Fruit fly (Drosophila melanogaster) whole organism, embryonic: ENCODE results near the gene Hydr2.

Source experiments
- Antp ChIP-seq: fragments of 200-800 bp; sonication (Bioruptor generic); optimal IDR thresholded peaks from 3 replicates; lab custom pipeline; 2016; ENCODE audit warnings: missing biosample characterization, missing genetic modification characterization
- CG10462 ChIP-seq: fragments of 200-800 bp; sonication (Bioruptor generic); optimal IDR thresholded peaks from 2 replicates; lab custom pipeline; 2016; ENCODE audit warnings: missing biosample characterization, missing genetic modification characterization
- CG11560 ChIP-seq: fragments of 200-800 bp; sonication (Bioruptor generic); IDR thresholded peaks from 3 replicates; pipeline ENCODE4 v1.3.6; 2022; ENCODE audit warnings: missing biosample characterization, missing genetic modification characterization
- CG11695 ChIP-seq: fragments of 200-800 bp; sonication (Bioruptor generic); IDR thresholded peaks from 3 replicates; pipeline ENCODE4 v1.3.6; 2022; ENCODE audit warnings: missing biosample characterization, missing genetic modification characterization
- CG13123 ChIP-seq: fragments of 200-800 bp; sonication (Bioruptor generic); optimal IDR thresholded peaks from 2 replicates; lab custom pipeline; 2016; ENCODE audit warnings: missing biosample characterization, missing genetic modification characterization
- CG13624 ChIP-seq: fragments of 200-800 bp; sonication (Bioruptor generic); optimal IDR thresholded peaks from 2 replicates; lab custom pipeline; 2016; ENCODE audit warnings: missing biosample characterization, missing genetic modification characterization
- CG1529 ChIP-seq: fragments of 200-800 bp; sonication (Bioruptor generic); optimal IDR thresholded peaks from 3 replicates; lab custom pipeline; 2018; ENCODE audit warnings: missing biosample characterization, missing genetic modification characterization
- CG17385 ChIP-seq: fragments of 200-800 bp; sonication (Bioruptor generic); optimal IDR thresholded peaks from 3 replicates; lab custom pipeline; 2018; ENCODE audit warnings: missing biosample characterization, mild to moderate bottlenecking, missing genetic modification characterization
- CG3838 ChIP-seq: fragments of 200-800 bp; sonication (Bioruptor generic); optimal IDR thresholded peaks from 3 replicates; lab custom pipeline; 2016; ENCODE audit warnings: missing biosample characterization, missing genetic modification characterization
- CG3995 ChIP-seq: fragments of 200-800 bp; sonication (Bioruptor generic); optimal IDR thresholded peaks from 3 replicates; lab custom pipeline; 2016; ENCODE audit warnings: missing biosample characterization, missing genetic modification characterization
- CG42726 ChIP-seq: fragments of 200-800 bp; sonication (Bioruptor generic); IDR thresholded peaks from 2 replicates; pipeline ENCODE4 v1.3.6; 2022; ENCODE audit warnings: missing biosample characterization, missing genetic modification characterization; ENCODE audit not compliant: partially characterized antibody
- CG4360 ChIP-seq: fragments of 200-800 bp; sonication (Bioruptor generic); IDR thresholded peaks from 2 replicates; pipeline ENCODE4 v1.3.6; 2022; ENCODE audit warnings: missing biosample characterization, missing genetic modification characterization
- CG4404 ChIP-seq: fragments of 200-800 bp; sonication (Bioruptor generic); IDR thresholded peaks from 2 replicates; pipeline ENCODE4 v1.3.6; 2022; ENCODE audit warnings: missing biosample characterization, missing genetic modification characterization
- CG4707 ChIP-seq: fragments of 200-800 bp; sonication (Bioruptor generic); optimal IDR thresholded peaks from 2 replicates; lab custom pipeline; 2018; ENCODE audit warnings: missing biosample characterization, mild to moderate bottlenecking, missing genetic modification characterization, moderate library complexity
- CG5953 ChIP-seq: fragments of 200-800 bp; sonication (Bioruptor generic); IDR thresholded peaks from 2 replicates; pipeline ENCODE4 v1.3.6; 2022; ENCODE audit warnings: missing biosample characterization, missing genetic modification characterization
- CG9797 ChIP-seq: fragments of 200-800 bp; sonication (Bioruptor generic); optimal IDR thresholded peaks from 3 replicates; lab custom pipeline; 2018; ENCODE audit warnings: missing biosample characterization, mild to moderate bottlenecking, missing genetic modification characterization
- E2f2 ChIP-seq: fragments of 200-800 bp; sonication (Bioruptor generic); IDR thresholded peaks from 2 replicates; pipeline ENCODE4 v1.3.6; 2022; ENCODE audit warnings: missing biosample characterization, missing genetic modification characterization
- GATAe ChIP-seq: fragments of 200-800 bp; sonication (Bioruptor generic); conservative IDR thresholded peaks from 2 replicates; pipeline ENCODE4 v1.3.6; 2022; ENCODE audit warnings: missing biosample characterization, missing genetic modification characterization
- H15 ChIP-seq: fragments of 200-800 bp; sonication (Bioruptor generic); IDR thresholded peaks from 3 replicates; pipeline ENCODE4 v1.3.6; 2022; ENCODE audit warnings: missing biosample characterization, missing genetic modification characterization
- HLHmδ ChIP-seq: fragments of 200-800 bp; sonication (Bioruptor generic); optimal IDR thresholded peaks from 2 replicates; lab custom pipeline; 2018; ENCODE audit warnings: missing biosample characterization, mild to moderate bottlenecking, missing genetic modification characterization, moderate library complexity
- Lim3 ChIP-seq: fragments of 200-800 bp; sonication (Bioruptor generic); IDR thresholded peaks from 2 replicates; pipeline ENCODE4 v1.3.6; 2022; ENCODE audit warnings: missing biosample characterization, missing genetic modification characterization
- Mes4 ChIP-seq: fragments of 200-800 bp; sonication (Bioruptor generic); optimal IDR thresholded peaks from 2 replicates; lab custom pipeline; 2016; ENCODE audit warnings: missing biosample characterization, missing genetic modification characterization
- Sox102F ChIP-seq: fragments of 200-800 bp; sonication (Bioruptor generic); optimal IDR thresholded peaks from 2 replicates; lab custom pipeline; 2018; ENCODE audit warnings: missing biosample characterization, mild to moderate bottlenecking, missing genetic modification characterization, moderate library complexity
- Sry-δ ChIP-seq: fragments of 200-800 bp; sonication (Bioruptor generic); optimal IDR thresholded peaks from 2 replicates; lab custom pipeline; 2016; ENCODE audit warnings: missing biosample characterization, missing genetic modification characterization
- TFAM ChIP-seq: fragments of 200-800 bp; sonication (Bioruptor generic); optimal IDR thresholded peaks from 2 replicates; lab custom pipeline; 2017; ENCODE audit warnings: missing biosample characterization, missing genetic modification characterization, inconsistent platforms
- abd-A ChIP-seq: fragments of 200-800 bp; sonication (Bioruptor generic); optimal IDR thresholded peaks from 3 replicates; lab custom pipeline; 2019; ENCODE audit warnings: missing biosample characterization, mild to moderate bottlenecking, missing genetic modification characterization, moderate library complexity
- ac ChIP-seq: fragments of 200-800 bp; sonication (Bioruptor generic); optimal IDR thresholded peaks from 3 replicates; lab custom pipeline; 2017; ENCODE audit warnings: missing biosample characterization, mild to moderate bottlenecking, missing genetic modification characterization
- bbx ChIP-seq: fragments of 200-800 bp; sonication (Bioruptor generic); IDR thresholded peaks from 2 replicates; pipeline ENCODE4 v1.3.6; 2022; ENCODE audit warnings: missing biosample characterization, missing genetic modification characterization; ENCODE audit not compliant: partially characterized antibody
- bcd ChIP-seq: fragments of 200-800 bp; sonication (Bioruptor generic); optimal IDR thresholded peaks from 2 replicates; lab custom pipeline; 2017; ENCODE audit warnings: missing biosample characterization, mild to moderate bottlenecking, missing genetic modification characterization
- cad ChIP-seq: fragments of >200 bp; optimal IDR thresholded peaks from 2 replicates; lab custom pipeline; 2017; ENCODE audit warnings: missing biosample characterization, missing genetic modification characterization
- cas ChIP-seq: fragments of 200-800 bp; sonication (Bioruptor generic); IDR thresholded peaks from 2 replicates; pipeline ENCODE4 v1.3.6; 2022; ENCODE audit warnings: missing biosample characterization, missing genetic modification characterization
- chm ChIP-seq: fragments of 200-800 bp; sonication (Bioruptor generic); IDR thresholded peaks from 2 replicates; pipeline ENCODE4 v1.3.6; 2022; ENCODE audit warnings: missing biosample characterization, missing genetic modification characterization
- crol ChIP-seq: fragments of 200-800 bp; sonication (Bioruptor generic); IDR thresholded peaks from 2 replicates; pipeline ENCODE4 v1.3.6; 2022; ENCODE audit warnings: missing biosample characterization, missing genetic modification characterization
- fd96Cb ChIP-seq: fragments of 200-800 bp; sonication (Bioruptor generic); optimal IDR thresholded peaks from 2 replicates; lab custom pipeline; 2018; ENCODE audit warnings: missing biosample characterization, mild to moderate bottlenecking, missing genetic modification characterization, moderate library complexity
- gfzf ChIP-seq: fragments of 200-800 bp; sonication (Bioruptor generic); optimal IDR thresholded peaks from 2 replicates; lab custom pipeline; 2016; ENCODE audit warnings: missing biosample characterization, mild to moderate bottlenecking, missing genetic modification characterization, moderate library complexity
- gro ChIP-seq: fragments of 200-800 bp; sonication (Bioruptor generic); optimal IDR thresholded peaks from 2 replicates; lab custom pipeline; 2016; ENCODE audit warnings: missing biosample characterization, missing genetic modification characterization
- ham ChIP-seq: fragments of 200-800 bp; sonication (Bioruptor generic); IDR thresholded peaks from 2 replicates; pipeline ENCODE4 v1.3.6; 2022; ENCODE audit warnings: missing biosample characterization, missing genetic modification characterization
- lmd ChIP-seq: fragments of 200-800 bp; sonication (Bioruptor generic); IDR thresholded peaks from 2 replicates; pipeline ENCODE4 v1.3.6; 2022; ENCODE audit warnings: missing biosample characterization, missing genetic modification characterization
- luna ChIP-seq: fragments of 200-800 bp; sonication (Bioruptor generic); optimal IDR thresholded peaks from 2 replicates; lab custom pipeline; 2016; ENCODE audit warnings: missing biosample characterization, missing genetic modification characterization
- peb ChIP-seq: fragments of 200-800 bp; sonication (Bioruptor generic); IDR thresholded peaks from 2 replicates; pipeline ENCODE4 v1.3.6; 2022; ENCODE audit warnings: missing biosample characterization, missing genetic modification characterization
- pita ChIP-seq: fragments of 200-800 bp; sonication (Bioruptor generic); optimal IDR thresholded peaks from 2 replicates; lab custom pipeline; 2017; ENCODE audit warnings: missing biosample characterization, mild to moderate bottlenecking, missing genetic modification characterization
- run ChIP-seq: fragments of 200-800 bp; sonication (Bioruptor generic); optimal IDR thresholded peaks from 3 replicates; lab custom pipeline; 2018; ENCODE audit warnings: missing biosample characterization, mild to moderate bottlenecking, missing genetic modification characterization
- sc ChIP-seq, 3 experiments: fragments of >200 bp in 2 of 3; fragments of 200-800 bp in 1 of 3; sonication (Bioruptor generic) in 1 of 3; optimal IDR thresholded peaks; 2 replicates in 2 of 3; 3 replicates in 1 of 3; lab custom pipeline; 2017; ENCODE audit warnings: mild to moderate bottlenecking in 1 of 3, missing biosample characterization in 1 of 3, missing genetic modification characterization in 1 of 3, missing genetic modification reagents in 1 of 3
- sens ChIP-seq: fragments of 200-800 bp; sonication (Bioruptor generic); peaks from one replicate; lab custom pipeline; 2016; ENCODE audit warnings: missing biosample characterization, missing genetic modification characterization
- shn ChIP-seq: fragments of 200-800 bp; sonication (Bioruptor generic); optimal IDR thresholded peaks from 3 replicates; lab custom pipeline; 2016; ENCODE audit warnings: missing biosample characterization, missing genetic modification characterization
- tio ChIP-seq: fragments of 200-800 bp; sonication (Bioruptor generic); optimal IDR thresholded peaks from 2 replicates; lab custom pipeline; 2017; ENCODE audit warnings: missing biosample characterization, missing genetic modification characterization, inconsistent platforms
- ttk ChIP-seq: fragments of 200-800 bp; sonication (Bioruptor generic); IDR thresholded peaks from 2 replicates; pipeline ENCODE4 v2.1.2; 2022; ENCODE audit warnings: missing biosample characterization, missing genetic modification characterization
- wek ChIP-seq: fragments of 200-800 bp; sonication (Bioruptor generic); optimal IDR thresholded peaks from 3 replicates; lab custom pipeline; 2018; ENCODE audit warnings: missing biosample characterization, mild to moderate bottlenecking, missing genetic modification characterization, moderate library complexity
- zen ChIP-seq: fragments of 200-800 bp; sonication (Bioruptor generic); optimal IDR thresholded peaks from 3 replicates; lab custom pipeline; 2018; ENCODE audit warnings: missing biosample characterization, mild to moderate bottlenecking, missing genetic modification characterization, moderate library complexity

The Hydr2 gene

dm6 chr2L:3152696-3153613 is 10.5 kb upstream of the Hydr2 start (continued):
- peak; percentile 73 for TF ChIP-seq CG3838 (GFP tag; lab: Kevin White, UChicago)
- peak; percentile 55; the same call in 1 of the 2 replicates for TF ChIP-seq crol (GFP tag; lab: Robert Waterston, UW)
- TF ChIP-seq Mes4 (GFP tag; lab: Kevin White, UChicago) = peak; percentile 96
- peak; percentile 72 for TF ChIP-seq E2f2 (GFP tag; lab: Robert Waterston, UW)
- peak; percentile 91 for TF ChIP-seq CG13123 (GFP tag; lab: Kevin White, UChicago)
- TF ChIP-seq CG9797 (GFP tag; lab: Kevin White, UChicago) = peak; percentile 36
- peak; percentile 97 for TF ChIP-seq CG5953 (GFP tag; lab: Robert Waterston, UW)
- peak; percentile 96 for TF ChIP-seq fd96Cb (tag; lab: Kevin White, UChicago)
- TF ChIP-seq CG10462 (GFP tag; lab: Kevin White, UChicago) = peak; percentile 93
- peak; percentile 89 for TF ChIP-seq CG13624 (GFP tag; lab: Kevin White, UChicago)
- peak; percentile 92 for TF ChIP-seq bcd (GFP tag; lab: Kevin White, UChicago)
- TF ChIP-seq CG4360 (GFP tag; lab: Robert Waterston, UW) = peak; percentile 75
- TF ChIP-seq Sox102F = peak; percentile 98
- TF ChIP-seq sens = peak; percentile 100
- TF ChIP-seq GATAe (GFP tag; lab: Robert Waterston, UW) = no peak
- peak; percentile 82 for TF ChIP-seq wek
- TF ChIP-seq Lim3 (GFP tag; lab: Robert Waterston, UW) = peak; percentile 85
- no peak for TF ChIP-seq bbx (GFP tag; lab: Robert Waterston, UW)
- TF ChIP-seq abd-A (tag; lab: Kevin White, UChicago) = no peak
- TF ChIP-seq CG11695 (GFP tag; lab: Robert Waterston, UW) = peak; percentile 79
- peak; percentile 60; the same call in 1 of the 2 replicates for TF ChIP-seq ham
- peak; percentile 93 for TF ChIP-seq CG1529 (GFP tag; lab: Kevin White, UChicago)
- TF ChIP-seq ac (GFP tag; lab: Kevin White, UChicago) = peak; percentile 39
- peak; percentile 96 for TF ChIP-seq Antp
- peak; percentile 98 for TF ChIP-seq chm (GFP tag; lab: Robert Waterston, UW)
- TF ChIP-seq shn (GFP tag; lab: Kevin White, UChicago) = peak; percentile 94
- TF ChIP-seq CG11560 (tag; lab: Robert Waterston, UW) = peak; percentile 78
- no peak for TF ChIP-seq cad
- peak; percentile 75 for TF ChIP-seq CG4404
- TF ChIP-seq sc (optimal IDR thresholded peaks at IDR 0.05; lab: Kevin White, UChicago) = no peak
- peak; percentile 94 for TF ChIP-seq sc (GFP tag; optimal IDR thresholded peaks at IDR 0.05; lab: Kevin White, UChicago)
- TF ChIP-seq Sry-δ (GFP tag; lab: Kevin White, UChicago) = peak; percentile 70
- TF ChIP-seq HLHmδ (GFP tag; lab: Kevin White, UChicago) = peak; percentile 42
- TF ChIP-seq CG4707 = peak; percentile 89
- TF ChIP-seq lmd (GFP tag; lab: Robert Waterston, UW) = peak; percentile 91
- no peak for TF ChIP-seq CG42726 (GFP tag; lab: Robert Waterston, UW)
- peak; percentile 87 for TF ChIP-seq run
- TF ChIP-seq ttk (GFP tag; lab: Robert Waterston, UW) = peak; percentile 96
- peak; percentile 89 for TF ChIP-seq tio (GFP tag; lab: Kevin White, UChicago)
- peak; percentile 94 for TF ChIP-seq peb (GFP tag; lab: Robert Waterston, UW)
- TF ChIP-seq cas (GFP tag; lab: Robert Waterston, UW) = peak; percentile 70
- TF ChIP-seq pita (GFP tag; lab: Kevin White, UChicago) = no peak
- peak; percentile 1 for TF ChIP-seq gfzf (GFP tag; lab: Kevin White, UChicago)
- peak; percentile 73 for TF ChIP-seq gro (GFP tag; lab: Kevin White, UChicago)
- TF ChIP-seq zen (tag; lab: Kevin White, UChicago) = peak; percentile 86
- peak; percentile 90 for TF ChIP-seq CG17385 (GFP tag; lab: Kevin White, UChicago)
- peak; percentile 95 for TF ChIP-seq H15
- peak; percentile 13 for TF ChIP-seq CG3995 (GFP tag; lab: Kevin White, UChicago)
- peak; percentile 69 for TF ChIP-seq TFAM (GFP tag; lab: Kevin White, UChicago)
- TF ChIP-seq luna (GFP tag; lab: Kevin White, UChicago) = peak; percentile 36
